Fruit fly (Drosophila melanogaster) whole organism, embryonic: ENCODE measurements around the gene CG4382.

Experiments
- ATbp ChIP-seq: fragments of 200-800 bp; sonication (Bioruptor generic); optimal IDR thresholded peaks from 2 replicates; lab custom pipeline; 2017; ENCODE audit warnings: missing biosample characterization, mild to moderate bottlenecking, missing genetic modification characterization, missing genetic modification reagents
- Atf-2 ChIP-seq: fragments of 200-800 bp; sonication (Bioruptor generic); optimal IDR thresholded peaks from 2 replicates; lab custom pipeline; 2016; ENCODE audit warnings: missing biosample characterization, missing genetic modification characterization
- CG10147 ChIP-seq: fragments of 200-800 bp; sonication (Bioruptor generic); optimal IDR thresholded peaks from 2 replicates; lab custom pipeline; 2019; ENCODE audit warnings: missing biosample characterization, mild to moderate bottlenecking, missing genetic modification characterization, moderate library complexity
- CG10366 ChIP-seq: fragments of 200-800 bp; sonication (Bioruptor generic); IDR thresholded peaks from 2 replicates; pipeline ENCODE4 v1.3.6; 2022; ENCODE audit warnings: missing biosample characterization, missing genetic modification characterization
- CG13296 ChIP-seq: fragments of 200-800 bp; sonication (Bioruptor generic); optimal IDR thresholded peaks from 3 replicates; lab custom pipeline; 2018; ENCODE audit warnings: missing biosample characterization, mild to moderate bottlenecking, missing genetic modification characterization
- CG15479 ChIP-seq: fragments of 200-800 bp; sonication (Bioruptor generic); optimal IDR thresholded peaks from 3 replicates; lab custom pipeline; 2019; ENCODE audit warnings: missing biosample characterization, mild to moderate bottlenecking, missing genetic modification characterization, moderate library complexity
- CG16815 ChIP-seq: fragments of 200-800 bp; sonication (Bioruptor generic); optimal IDR thresholded peaks from 3 replicates; lab custom pipeline; 2017; ENCODE audit warnings: missing biosample characterization, mild to moderate bottlenecking, missing genetic modification characterization
- CG17568 ChIP-seq: fragments of 200-800 bp; sonication (Bioruptor generic); optimal IDR thresholded peaks from 2 replicates; lab custom pipeline; 2018; ENCODE audit warnings: missing biosample characterization, mild to moderate bottlenecking, missing genetic modification characterization, moderate library complexity
- CG17912 ChIP-seq: fragments of 200-800 bp; sonication (Bioruptor generic); optimal IDR thresholded peaks from 2 replicates; lab custom pipeline; 2018; ENCODE audit warnings: missing biosample characterization, mild to moderate bottlenecking, missing genetic modification characterization
- CG1832 ChIP-seq: fragments of 200-800 bp; sonication (Bioruptor generic); optimal IDR thresholded peaks from 2 replicates; lab custom pipeline; 2017; ENCODE audit warnings: missing biosample characterization, mild to moderate bottlenecking, missing genetic modification characterization, inconsistent platforms
- CG18619 ChIP-seq: fragments of 200-800 bp; sonication (Bioruptor generic); optimal IDR thresholded peaks from 3 replicates; lab custom pipeline; 2017; ENCODE audit warnings: missing biosample characterization, mild to moderate bottlenecking, missing genetic modification characterization
- CG2875 ChIP-seq: fragments of 200-800 bp; sonication (Bioruptor generic); optimal IDR thresholded peaks from 2 replicates; lab custom pipeline; 2017; ENCODE audit warnings: missing biosample characterization, mild to moderate bottlenecking, missing genetic modification characterization, missing genetic modification reagents
- CG30403 ChIP-seq: fragments of 200-800 bp; sonication (Bioruptor generic); optimal IDR thresholded peaks from 3 replicates; lab custom pipeline; 2016; ENCODE audit warnings: missing biosample characterization, missing genetic modification characterization
- CG5953 ChIP-seq: fragments of 200-800 bp; sonication (Bioruptor generic); IDR thresholded peaks from 2 replicates; pipeline ENCODE4 v1.3.6; 2022; ENCODE audit warnings: missing biosample characterization, missing genetic modification characterization
- CG6175 ChIP-seq: fragments of 200-800 bp; sonication (Bioruptor generic); IDR thresholded peaks from 3 replicates; pipeline ENCODE4 v1.3.6; 2022; ENCODE audit warnings: missing biosample characterization, missing genetic modification characterization
- CG6791 ChIP-seq: fragments of 200-800 bp; sonication (Bioruptor generic); IDR thresholded peaks from 3 replicates; pipeline ENCODE4 v1.3.6; 2022; ENCODE audit warnings: missing biosample characterization, missing genetic modification characterization; ENCODE audit not compliant: partially characterized antibody
- CG6854 ChIP-seq: fragments of 200-800 bp; sonication (Bioruptor generic); optimal IDR thresholded peaks from 3 replicates; lab custom pipeline; 2017; ENCODE audit warnings: missing biosample characterization, mild to moderate bottlenecking, missing genetic modification characterization
- CG7556 ChIP-seq: fragments of 200-800 bp; sonication (Bioruptor generic); optimal IDR thresholded peaks from 2 replicates; lab custom pipeline; 2017; ENCODE audit warnings: missing biosample characterization, mild to moderate bottlenecking, missing genetic modification characterization
- CG9817 ChIP-seq: fragments of 200-800 bp; sonication (Bioruptor generic); optimal IDR thresholded peaks from 2 replicates; lab custom pipeline; 2018; ENCODE audit warnings: missing biosample characterization, mild to moderate bottlenecking, missing genetic modification characterization, moderate library complexity
- Dek ChIP-seq: fragments of 200-800 bp; sonication (Bioruptor generic); optimal IDR thresholded peaks from 3 replicates; lab custom pipeline; 2019; ENCODE audit warnings: missing biosample characterization, mild to moderate bottlenecking, missing genetic modification characterization, moderate library complexity
- Eip74EF ChIP-seq, 2 experiments: fragments of 200-800 bp in 1 of 2; fragments of >200 bp in 1 of 2; sonication (Bioruptor generic) in 1 of 2; optimal IDR thresholded peaks; 2 replicates each; lab custom pipeline; 2017 to 2019; ENCODE audit warnings: missing biosample characterization in 2 of 2, missing genetic modification characterization in 2 of 2, mild to moderate bottlenecking in 1 of 2, moderate library complexity in 1 of 2
- Fer1 ChIP-seq: fragments of 200-800 bp; sonication (Bioruptor generic); optimal IDR thresholded peaks from 2 replicates; lab custom pipeline; 2017; ENCODE audit warnings: missing biosample characterization, mild to moderate bottlenecking, missing genetic modification characterization
- Jarid2 ChIP-seq: fragments of 200-800 bp; sonication (Bioruptor generic); optimal IDR thresholded peaks from 3 replicates; lab custom pipeline; 2017; ENCODE audit warnings: mild to moderate bottlenecking, missing biosample characterization, missing genetic modification reagents, missing genetic modification characterization
- Lim3 ChIP-seq: fragments of 200-800 bp; sonication (Bioruptor generic); IDR thresholded peaks from 2 replicates; pipeline ENCODE4 v1.3.6; 2022; ENCODE audit warnings: missing biosample characterization, missing genetic modification characterization
- Mad ChIP-seq: fragments of 200-800 bp; sonication (Bioruptor generic); optimal IDR thresholded peaks from 2 replicates; lab custom pipeline; 2016; ENCODE audit warnings: missing biosample characterization, missing genetic modification characterization
- NFAT ChIP-seq: fragments of 200-800 bp; sonication (Bioruptor generic); IDR thresholded peaks from 2 replicates; pipeline ENCODE4 v1.3.6; 2022; ENCODE audit warnings: missing biosample characterization, missing genetic modification characterization
- Nf-YA ChIP-seq: fragments of 200-800 bp; sonication (Bioruptor generic); IDR thresholded peaks from 2 replicates; pipeline ENCODE4 v1.3.6; 2022; ENCODE audit warnings: missing biosample characterization, missing genetic modification characterization
- Nf-YB ChIP-seq: fragments of 200-800 bp; sonication (Bioruptor generic); optimal IDR thresholded peaks from 3 replicates; lab custom pipeline; 2019; ENCODE audit warnings: missing biosample characterization, mild to moderate bottlenecking, missing genetic modification characterization, moderate library complexity
- Ravus ChIP-seq: fragments of 200-800 bp; sonication (Bioruptor generic); IDR thresholded peaks from 2 replicates; pipeline ENCODE4 v1.3.6; 2022; ENCODE audit warnings: missing biosample characterization, missing genetic modification characterization
- Taf1 ChIP-seq: fragments of 200-800 bp; sonication (Bioruptor generic); IDR thresholded peaks from 2 replicates; pipeline ENCODE4 v1.3.6; 2022; ENCODE audit warnings: missing biosample characterization, missing genetic modification characterization
- cg ChIP-seq: fragments of 200-800 bp; sonication (Bioruptor generic); optimal IDR thresholded peaks from 3 replicates; lab custom pipeline; 2019; ENCODE audit warnings: missing biosample characterization, mild to moderate bottlenecking, missing genetic modification characterization, moderate library complexity
- danr ChIP-seq: fragments of 200-800 bp; sonication (Bioruptor generic); IDR thresholded peaks from 2 replicates; pipeline ENCODE4 v1.3.6; 2022; ENCODE audit warnings: missing biosample characterization, missing genetic modification characterization
- fd96Cb ChIP-seq: fragments of 200-800 bp; sonication (Bioruptor generic); optimal IDR thresholded peaks from 2 replicates; lab custom pipeline; 2018; ENCODE audit warnings: missing biosample characterization, mild to moderate bottlenecking, missing genetic modification characterization, moderate library complexity
- gce ChIP-seq: fragments of 200-800 bp; sonication (Bioruptor generic); IDR thresholded peaks from 3 replicates; pipeline ENCODE4 v1.3.6; 2022; ENCODE audit warnings: missing biosample characterization, missing genetic modification characterization
- gcm ChIP-seq: fragments of 200-800 bp; sonication (Bioruptor generic); optimal IDR thresholded peaks from 2 replicates; lab custom pipeline; 2019; ENCODE audit warnings: missing biosample characterization, mild to moderate bottlenecking, missing genetic modification characterization, moderate library complexity
- insv ChIP-seq, 2 experiments: fragments of 200-800 bp; sonication (Bioruptor generic); optimal IDR thresholded peaks; 3 replicates each; lab custom pipeline; 2016 to 2018; ENCODE audit warnings: missing biosample characterization in 2 of 2, missing genetic modification characterization in 2 of 2
- kni ChIP-seq: fragments of 200-800 bp; sonication (Bioruptor generic); optimal IDR thresholded peaks from 3 replicates; lab custom pipeline; 2017; ENCODE audit warnings: mild to moderate bottlenecking, missing biosample characterization, missing genetic modification reagents, missing genetic modification characterization
- lilli ChIP-seq: fragments of 200-800 bp; sonication (Bioruptor generic); optimal IDR thresholded peaks from 3 replicates; lab custom pipeline; 2016; ENCODE audit warnings: missing biosample characterization, missing genetic modification characterization
- lmd ChIP-seq: fragments of 200-800 bp; sonication (Bioruptor generic); IDR thresholded peaks from 2 replicates; pipeline ENCODE4 v1.3.6; 2022; ENCODE audit warnings: missing biosample characterization, missing genetic modification characterization
- mam ChIP-seq: fragments of 200-800 bp; sonication (Bioruptor generic); optimal IDR thresholded peaks from 3 replicates; lab custom pipeline; 2016; ENCODE audit warnings: missing biosample characterization, missing genetic modification characterization
- odd ChIP-seq: fragments of 200-800 bp; sonication (Bioruptor generic); optimal IDR thresholded peaks from 2 replicates; lab custom pipeline; 2017; ENCODE audit warnings: missing biosample characterization, mild to moderate bottlenecking, missing genetic modification characterization
- pan ChIP-seq, 4 experiments: fragments of >200 bp in 3 of 4; fragments of 200-800 bp in 1 of 4; sonication (Bioruptor generic) in 1 of 4; optimal IDR thresholded peaks in 3 of 4; IDR thresholded peaks in 1 of 4; 2 replicates each; pipeline versions ENCODE4 v1.3.6 to Lab custom; 2017 to 2022; ENCODE audit warnings: missing biosample characterization in 2 of 4, missing genetic modification characterization in 2 of 4, mixed read lengths in 1 of 4
- seq ChIP-seq: fragments of 200-800 bp; sonication (Bioruptor generic); IDR thresholded peaks from 2 replicates; pipeline ENCODE4 v1.3.6; 2022; ENCODE audit warnings: missing biosample characterization, missing genetic modification characterization
- shn ChIP-seq: fragments of 200-800 bp; sonication (Bioruptor generic); optimal IDR thresholded peaks from 3 replicates; lab custom pipeline; 2016; ENCODE audit warnings: missing biosample characterization, missing genetic modification characterization
- sob ChIP-seq: fragments of 200-800 bp; sonication (Bioruptor generic); IDR thresholded peaks from 2 replicates; pipeline ENCODE4 v1.3.6; 2022; ENCODE audit warnings: missing biosample characterization, missing genetic modification characterization
- tgo ChIP-seq: fragments of 200-800 bp; sonication (Bioruptor generic); IDR thresholded peaks from 3 replicates; pipeline ENCODE4 v1.3.6; 2022; ENCODE audit warnings: missing biosample characterization, missing genetic modification characterization
- trem ChIP-seq: fragments of 200-800 bp; optimal IDR thresholded peaks from 3 replicates; lab custom pipeline; 2019; ENCODE audit warnings: missing biosample characterization, mild to moderate bottlenecking, missing genetic modification characterization, moderate library complexity

CG4382 gene

DNA sequence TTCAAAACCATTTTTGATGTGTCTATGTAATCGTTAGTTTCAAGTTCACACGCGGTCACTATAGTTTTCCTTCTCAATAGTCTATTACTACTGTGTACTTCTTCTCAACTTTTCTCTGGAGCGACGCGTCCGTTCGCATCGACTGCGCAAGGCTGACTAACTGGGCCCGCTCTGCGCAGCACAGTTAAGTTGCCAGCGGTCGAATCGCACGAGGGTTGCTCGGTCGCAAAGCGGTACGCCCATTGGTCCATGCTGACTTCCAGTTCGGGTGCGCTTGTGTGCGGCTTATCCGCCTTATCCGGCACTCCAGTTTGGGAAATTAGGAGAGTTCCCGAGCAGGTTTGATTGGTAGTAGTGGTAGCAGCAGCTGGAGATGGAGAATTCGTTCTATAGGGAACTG lies 19.1 kb downstream of the CG4382 start, which contains the start of gene gcm (continued):
- TF ChIP-seq Atf-2 (no peak), pan (optimal IDR thresholded peaks at IDR 0.05; lab: Kevin White, UChicago) (no peak), pan (GFP tag; optimal IDR thresholded peaks at IDR 0.05 in 1 of 2, IDR thresholded peaks at IDR 0.05 in 1 of 2) (no peak), CG15479 (GFP tag; lab: Kevin White, UChicago) (peak; percentile 47), Nf-YB (peak; percentile 98), CG6791 (0 out of 3 replicates have a peak, but pooled peaks have one; percentile 15), lmd (GFP tag; lab: Robert Waterston, UW) (no peak), insv (GFP tag; optimal IDR thresholded peaks at IDR 0.05; lab: Kevin White, UChicago) (peak in 1 of 2 experiments; percentile 55), CG10366 (no peak), gcm (GFP tag; lab: Kevin White, UChicago) (peak; percentile 83), cg (GFP tag; lab: Kevin White, UChicago) (peak; percentile 78), Ravus (no peak), CG1832 (GFP tag; lab: Kevin White, UChicago) (no peak), ATbp (no peak), CG16815 (no peak), Nf-YA (GFP tag; lab: Robert Waterston, UW) (peak; percentile 58; the same call in 1 of the 2 replicates), CG18619 (GFP tag; lab: Kevin White, UChicago) (no peak), kni (GFP tag; lab: Kevin White, UChicago) (peak; percentile 28), seq (peak; percentile 23; the same call in 1 of the 2 replicates), CG13296 (no peak)

- TF ChIP-seq Eip74EF (GFP tag; optimal IDR thresholded peaks at IDR 0.05; lab: Kevin White, UChicago): no peak
These were observed 21.1 kb downstream of the CG4382 start, which contains the start of gene CG31709 for dm6 chr2L:9579538-9579937. Gene CG31709, minus strand, starts transcription at chr2L:9579638.

- TF ChIP-seq CG10147 (GFP tag; lab: Kevin White, UChicago): no peak
- peak; percentile 44 for TF ChIP-seq mam (GFP tag; lab: Kevin White, UChicago)
- TF ChIP-seq CG17568: no peak
- TF ChIP-seq CG7556 (GFP tag; lab: Kevin White, UChicago): no peak
- no peak for TF ChIP-seq shn
- no peak for TF ChIP-seq odd (GFP tag; lab: Kevin White, UChicago)
- TF ChIP-seq insv (GFP tag; optimal IDR thresholded peaks at IDR 0.05; lab: Kevin White, UChicago): peak in 1 of 2 experiments; percentile 41
- no peak for TF ChIP-seq danr (GFP tag; lab: Robert Waterston, UW)
- peak; percentile 62; the same call in 1 of the 2 replicates for TF ChIP-seq NFAT (GFP tag; lab: Robert Waterston, UW)
- no peak for TF ChIP-seq Lim3
- TF ChIP-seq CG9817 (tag; lab: Kevin White, UChicago): peak; percentile 46
- no peak for TF ChIP-seq fd96Cb
- TF ChIP-seq Jarid2 (GFP tag; lab: Kevin White, UChicago): peak; percentile 60
- no peak for TF ChIP-seq CG5953 (GFP tag; lab: Robert Waterston, UW)
- TF ChIP-seq Fer1 (GFP tag; lab: Kevin White, UChicago): peak; percentile 24
- TF ChIP-seq Dek (tag; lab: Kevin White, UChicago): peak; percentile 65
- TF ChIP-seq CG17912 (GFP tag; lab: Kevin White, UChicago): peak; percentile 37
- TF ChIP-seq CG30403 (GFP tag; lab: Kevin White, UChicago): peak; percentile 43
- TF ChIP-seq lilli (GFP tag; lab: Kevin White, UChicago): peak; percentile 61
- no peak for TF ChIP-seq CG2875 (GFP tag; lab: Kevin White, UChicago)
- no peak for TF ChIP-seq CG6175 (GFP tag; lab: Robert Waterston, UW)
- TF ChIP-seq Taf1 (GFP tag; lab: Robert Waterston, UW): no peak
- TF ChIP-seq sob (GFP tag; lab: Robert Waterston, UW): peak; percentile 39; the same call in 1 of the 2 replicates
- TF ChIP-seq tgo (GFP tag; lab: Robert Waterston, UW): 0 out of 3 replicates have a peak, but pooled peaks have one; percentile 17
- peak; percentile 6 for TF ChIP-seq trem (tag; lab: Kevin White, UChicago)
- peak; percentile 35 for TF ChIP-seq CG6854
- no peak for TF ChIP-seq Mad (GFP tag; lab: Kevin White, UChicago)
- no peak for TF ChIP-seq gce
These were observed 24.3 kb downstream of the CG4382 start, which contains the start of gene Mtpalpha for dm6 chr2L:9576269-9576933. Gene Mtpalpha, minus strand, starts transcription at chr2L:9576769.
